Worm (Caenorhabditis elegans) whole organism, L4 larva: ENCODE results near the gene fozi-1.

Experiments
- mxl-2 ChIP-seq: fragments of 200-800 bp; sonication (Bioruptor generic); conservative IDR thresholded peaks from 2 replicates; pipeline ENCODE4 v1.3.6; 2022; ENCODE audit warnings: missing genetic modification reagents, missing genetic modification characterization, missing compliant biosample characterization
- nhr-11 ChIP-seq: fragments of 150-350 bp; optimal IDR thresholded peaks from 2 replicates; lab custom pipeline; 2014; ENCODE audit warnings: missing biosample characterization, missing genetic modification characterization
- snpc-4 ChIP-seq: fragments of 150-350 bp; optimal IDR thresholded peaks from 2 replicates; lab custom pipeline; 2014; ENCODE audit warnings: missing biosample characterization, missing genetic modification characterization
- spr-3 ChIP-seq: fragments of 200-800 bp; sonication (Bioruptor generic); optimal IDR thresholded peaks from 2 replicates; lab custom pipeline; 2018; ENCODE audit warnings: mild to moderate bottlenecking, missing genetic modification characterization, missing compliant biosample characterization
- unc-62 ChIP-seq, 3 experiments: fragments of 150-350 bp in 1 of 3; sonication (generic microtip); optimal IDR thresholded peaks in 2 of 3; peaks in 1 of 3; 1 replicate in 1 of 3; 2 replicates in 2 of 3; lab custom pipeline; 2014 to 2017; ENCODE audit warnings: missing biosample characterization in 3 of 3, missing genetic modification characterization in 3 of 3, missing genetic modification reagents in 3 of 3, missing genotype in 1 of 3

DNA sequence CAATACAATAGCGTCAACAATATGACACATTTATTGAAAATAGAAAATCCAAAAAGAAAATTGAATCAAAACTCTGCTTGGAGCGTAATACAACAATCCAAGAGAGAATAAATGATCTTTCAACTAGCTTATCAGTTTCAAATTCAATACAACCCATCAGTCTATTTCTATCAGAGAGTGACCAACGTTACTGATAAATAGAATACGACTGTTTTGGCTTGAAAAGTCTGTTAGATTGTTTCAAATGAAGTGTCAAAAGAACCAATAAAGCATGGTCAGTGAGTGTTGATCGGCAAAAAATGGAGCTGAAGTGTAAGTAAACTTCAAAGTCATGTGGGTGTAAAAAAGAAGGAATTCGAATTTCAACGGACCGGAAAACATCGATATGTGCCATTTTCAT lies 44.0 kb upstream of the fozi-1 start:
- TF ChIP-seq mxl-2 (GFP tag; lab: Robert Waterston, UW) (no peak), snpc-4 (tag; lab: Kevin White, UChicago) (no peak), nhr-11 (tag; lab: Kevin White, UChicago) (no peak), unc-62 (GFP tag; optimal IDR thresholded peaks at IDR 0.05 in 1 of 2; lab: Kevin White, UChicago) (no peak), unc-62 (tag; optimal IDR thresholded peaks at IDR 0.05; lab: Kevin White, UChicago) (no peak), spr-3 (no peak)
